Fruit fly (Drosophila melanogaster) whole organism, embryonic: ENCODE measurements around the gene Zwilch.

Experiments
- Adf1 ChIP-seq: fragments of 200-800 bp; sonication (Bioruptor generic); IDR thresholded peaks from 2 replicates; pipeline ENCODE4 v1.3.6; 2022; ENCODE audit warnings: missing biosample characterization, missing genetic modification characterization
- Awh ChIP-seq: fragments of 200-800 bp; sonication (Bioruptor generic); IDR thresholded peaks from 2 replicates; pipeline ENCODE4, ENCODE4 v1.3.6; 2022; ENCODE audit warnings: missing biosample characterization, missing genetic modification characterization
- CG12219 ChIP-seq: fragments of 200-800 bp; sonication (Bioruptor generic); optimal IDR thresholded peaks from 3 replicates; lab custom pipeline; 2018; ENCODE audit warnings: missing biosample characterization, mild to moderate bottlenecking, missing genetic modification characterization
- CG13775 ChIP-seq: fragments of 200-800 bp; sonication (Bioruptor generic); optimal IDR thresholded peaks from 3 replicates; lab custom pipeline; 2017; ENCODE audit warnings: missing biosample characterization, mild to moderate bottlenecking, missing genetic modification characterization
- CG15514 ChIP-seq: fragments of 200-800 bp; sonication (Bioruptor generic); optimal IDR thresholded peaks from 3 replicates; lab custom pipeline; 2017; ENCODE audit warnings: missing biosample characterization, missing genetic modification characterization, mild to moderate bottlenecking, moderate library complexity, missing genetic modification reagents
- CG16779 ChIP-seq: fragments of 200-800 bp; sonication (Bioruptor generic); IDR thresholded peaks from 2 replicates; pipeline ENCODE4 v1.3.6; 2022; ENCODE audit warnings: missing biosample characterization, missing genetic modification characterization
- CG17186 ChIP-seq: fragments of 200-800 bp; sonication (Bioruptor generic); optimal IDR thresholded peaks from 3 replicates; lab custom pipeline; 2017; ENCODE audit warnings: missing biosample characterization, missing genetic modification reagents, missing genetic modification characterization
- CG17359 ChIP-seq: fragments of 200-800 bp; sonication (Bioruptor generic); optimal IDR thresholded peaks from 3 replicates; lab custom pipeline; 2018; ENCODE audit warnings: missing biosample characterization, mild to moderate bottlenecking, missing genetic modification characterization, moderate library complexity
- CG30020 ChIP-seq: fragments of 200-800 bp; optimal IDR thresholded peaks from 2 replicates; lab custom pipeline; 2019; ENCODE audit warnings: missing biosample characterization, mild to moderate bottlenecking, missing genetic modification characterization, moderate library complexity
- CG3281 ChIP-seq: fragments of 200-800 bp; sonication (Bioruptor generic); optimal IDR thresholded peaks from 3 replicates; lab custom pipeline; 2017; ENCODE audit warnings: missing biosample characterization, mild to moderate bottlenecking, missing genetic modification characterization
- CG33213 ChIP-seq: fragments of 200-800 bp; sonication (Bioruptor generic); optimal IDR thresholded peaks from 3 replicates; lab custom pipeline; 2016; ENCODE audit warnings: missing biosample characterization, missing genetic modification characterization
- CG34376 ChIP-seq: fragments of 200-800 bp; sonication (Bioruptor generic); optimal IDR thresholded peaks from 2 replicates; lab custom pipeline; 2018; ENCODE audit warnings: missing biosample characterization, mild to moderate bottlenecking, missing genetic modification characterization
- CG3726 ChIP-seq: fragments of 200-800 bp; sonication (Bioruptor generic); IDR thresholded peaks from 3 replicates; pipeline ENCODE4, ENCODE4 v1.3.6; 2022; ENCODE audit warnings: missing biosample characterization, missing genetic modification characterization
- CG3995 ChIP-seq: fragments of 200-800 bp; sonication (Bioruptor generic); optimal IDR thresholded peaks from 3 replicates; lab custom pipeline; 2016; ENCODE audit warnings: missing biosample characterization, missing genetic modification characterization
- CG42726 ChIP-seq: fragments of 200-800 bp; sonication (Bioruptor generic); IDR thresholded peaks from 2 replicates; pipeline ENCODE4 v1.3.6; 2022; ENCODE audit warnings: missing biosample characterization, missing genetic modification characterization; ENCODE audit not compliant: partially characterized antibody
- CG4617 ChIP-seq: fragments of 200-800 bp; sonication (Bioruptor generic); optimal IDR thresholded peaks from 3 replicates; lab custom pipeline; 2016; ENCODE audit warnings: missing biosample characterization, missing genetic modification characterization, borderline replicate concordance
- CG4707 ChIP-seq: fragments of 200-800 bp; sonication (Bioruptor generic); optimal IDR thresholded peaks from 2 replicates; lab custom pipeline; 2018; ENCODE audit warnings: missing biosample characterization, mild to moderate bottlenecking, missing genetic modification characterization, moderate library complexity
- CG6254 ChIP-seq: fragments of 200-800 bp; sonication (Bioruptor generic); optimal IDR thresholded peaks from 3 replicates; lab custom pipeline; 2017; ENCODE audit warnings: mild to moderate bottlenecking, missing biosample characterization, missing genetic modification reagents, missing genetic modification characterization
- CG6813 ChIP-seq: fragments of 200-800 bp; sonication (Bioruptor generic); optimal IDR thresholded peaks from 2 replicates; lab custom pipeline; 2017; ENCODE audit warnings: missing biosample characterization, missing genetic modification characterization, mild to moderate bottlenecking, moderate library complexity, missing genetic modification reagents
- CG8290 ChIP-seq, 3 experiments: fragments of 200-800 bp; sonication (Bioruptor generic); optimal IDR thresholded peaks; 2 replicates each; lab custom pipeline; 2016 to 2019; ENCODE audit warnings: missing biosample characterization in 3 of 3, missing genetic modification characterization in 3 of 3, mild to moderate bottlenecking in 2 of 3, moderate library complexity in 1 of 3
- CG8765 ChIP-seq: fragments of 200-800 bp; sonication (Bioruptor generic); IDR thresholded peaks from 2 replicates; pipeline ENCODE4 v1.3.6; 2022; ENCODE audit warnings: missing biosample characterization, missing genetic modification characterization
- CG9215 ChIP-seq: fragments of 200-800 bp; sonication (Bioruptor generic); IDR thresholded peaks from 2 replicates; pipeline ENCODE4 v1.3.6; 2022; ENCODE audit warnings: missing biosample characterization, missing genetic modification characterization
- CG9797 ChIP-seq: fragments of 200-800 bp; sonication (Bioruptor generic); optimal IDR thresholded peaks from 3 replicates; lab custom pipeline; 2018; ENCODE audit warnings: missing biosample characterization, mild to moderate bottlenecking, missing genetic modification characterization
- CoRest ChIP-seq: fragments of 200-800 bp; sonication (Bioruptor generic); optimal IDR thresholded peaks from 3 replicates; lab custom pipeline; 2018; ENCODE audit warnings: missing biosample characterization, mild to moderate bottlenecking, missing genetic modification characterization, moderate library complexity
- Dek ChIP-seq: fragments of 200-800 bp; sonication (Bioruptor generic); optimal IDR thresholded peaks from 3 replicates; lab custom pipeline; 2019; ENCODE audit warnings: missing biosample characterization, mild to moderate bottlenecking, missing genetic modification characterization, moderate library complexity
- HLH3B ChIP-seq: fragments of 200-800 bp; sonication (Bioruptor generic); IDR thresholded peaks from 2 replicates; pipeline ENCODE4 v1.3.6; 2022; ENCODE audit warnings: missing biosample characterization, missing genetic modification characterization
- Hey ChIP-seq: fragments of 200-800 bp; sonication (Bioruptor generic); optimal IDR thresholded peaks from 3 replicates; lab custom pipeline; 2018; ENCODE audit warnings: missing biosample characterization, mild to moderate bottlenecking, missing genetic modification characterization
- Mes4 ChIP-seq: fragments of 200-800 bp; sonication (Bioruptor generic); optimal IDR thresholded peaks from 2 replicates; lab custom pipeline; 2016; ENCODE audit warnings: missing biosample characterization, missing genetic modification characterization
- Myb ChIP-seq: fragments of 200-800 bp; sonication (Bioruptor generic); optimal IDR thresholded peaks from 2 replicates; lab custom pipeline; 2016; ENCODE audit warnings: missing biosample characterization, missing genetic modification characterization
- NFAT ChIP-seq: fragments of 200-800 bp; sonication (Bioruptor generic); IDR thresholded peaks from 2 replicates; pipeline ENCODE4 v1.3.6; 2022; ENCODE audit warnings: missing biosample characterization, missing genetic modification characterization
- Ssrp ChIP-seq: fragments of 200-800 bp; sonication (Bioruptor generic); optimal IDR thresholded peaks from 2 replicates; lab custom pipeline; 2018; ENCODE audit warnings: missing biosample characterization, mild to moderate bottlenecking, missing genetic modification characterization, moderate library complexity
- Vsx1 ChIP-seq: fragments of 200-800 bp; sonication (Bioruptor generic); optimal IDR thresholded peaks from 2 replicates; lab custom pipeline; 2017; ENCODE audit warnings: missing biosample characterization, mild to moderate bottlenecking, missing genetic modification characterization, missing genetic modification reagents
- chif ChIP-seq, 2 experiments: fragments of 200-800 bp; sonication (Bioruptor generic); optimal IDR thresholded peaks; 3 replicates each; lab custom pipeline; 2016; ENCODE audit warnings: missing biosample characterization in 2 of 2, missing genetic modification characterization in 2 of 2
- chinmo ChIP-seq: fragments of 200-800 bp; sonication (Bioruptor generic); IDR thresholded peaks from 4 replicates; pipeline ENCODE4 v1.3.6; 2022; ENCODE audit warnings: missing biosample characterization, missing genetic modification characterization; ENCODE audit not compliant: partially characterized antibody
- dm ChIP-seq: fragments of 200-800 bp; sonication (Bioruptor generic); optimal IDR thresholded peaks from 3 replicates; lab custom pipeline; 2016; ENCODE audit warnings: missing biosample characterization, missing genetic modification characterization
- gce ChIP-seq: fragments of 200-800 bp; sonication (Bioruptor generic); IDR thresholded peaks from 3 replicates; pipeline ENCODE4 v1.3.6; 2022; ENCODE audit warnings: missing biosample characterization, missing genetic modification characterization
- grau ChIP-seq: fragments of 200-800 bp; optimal IDR thresholded peaks from 3 replicates; lab custom pipeline; 2019; ENCODE audit warnings: missing biosample characterization, mild to moderate bottlenecking, missing genetic modification characterization, moderate library complexity
- ind ChIP-seq: fragments of 200-800 bp; sonication (Bioruptor generic); optimal IDR thresholded peaks from 3 replicates; lab custom pipeline; 2016; ENCODE audit warnings: missing biosample characterization, missing genetic modification characterization
- kah ChIP-seq: fragments of 200-800 bp; sonication (Bioruptor generic); optimal IDR thresholded peaks from 2 replicates; lab custom pipeline; 2018; ENCODE audit warnings: missing biosample characterization, mild to moderate bottlenecking, missing genetic modification characterization
- peb ChIP-seq: fragments of 200-800 bp; sonication (Bioruptor generic); IDR thresholded peaks from 2 replicates; pipeline ENCODE4 v1.3.6; 2022; ENCODE audit warnings: missing biosample characterization, missing genetic modification characterization
- pzg ChIP-seq: fragments of 200-800 bp; sonication (Bioruptor generic); optimal IDR thresholded peaks from 3 replicates; lab custom pipeline; 2018; ENCODE audit warnings: missing biosample characterization, mild to moderate bottlenecking, missing genetic modification characterization, moderate library complexity
- ranshi ChIP-seq: fragments of 200-800 bp; sonication (Bioruptor generic); IDR thresholded peaks from 2 replicates; pipeline ENCODE4 v1.3.6; 2022; ENCODE audit warnings: missing biosample characterization, missing genetic modification characterization
- salm ChIP-seq: fragments of 200-800 bp; sonication (Bioruptor generic); optimal IDR thresholded peaks from 2 replicates; lab custom pipeline; 2018; ENCODE audit warnings: missing biosample characterization, mild to moderate bottlenecking, missing genetic modification characterization
- sens ChIP-seq: fragments of 200-800 bp; sonication (Bioruptor generic); peaks from one replicate; lab custom pipeline; 2016; ENCODE audit warnings: missing biosample characterization, missing genetic modification characterization
- slou ChIP-seq: fragments of 200-800 bp; sonication (Bioruptor generic); optimal IDR thresholded peaks from 3 replicates; lab custom pipeline; 2016; ENCODE audit warnings: missing biosample characterization, missing genetic modification characterization
- so ChIP-seq: fragments of 200-800 bp; sonication (Bioruptor generic); IDR thresholded peaks from 3 replicates; pipeline ENCODE4 v1.3.6; 2022; ENCODE audit warnings: missing biosample characterization, missing genetic modification characterization
- tgo ChIP-seq: fragments of 200-800 bp; sonication (Bioruptor generic); IDR thresholded peaks from 3 replicates; pipeline ENCODE4 v1.3.6; 2022; ENCODE audit warnings: missing biosample characterization, missing genetic modification characterization
- twi ChIP-seq: fragments of 200-800 bp; optimal IDR thresholded peaks from 2 replicates; lab custom pipeline; 2019; ENCODE audit warnings: missing biosample characterization, mild to moderate bottlenecking, missing genetic modification characterization, moderate library complexity
- unc-4 ChIP-seq: fragments of 200-800 bp; sonication (Bioruptor generic); IDR thresholded peaks from 2 replicates; pipeline ENCODE4 v1.3.6; 2022; ENCODE audit warnings: missing biosample characterization, missing genetic modification characterization; ENCODE audit not compliant: partially characterized antibody
- zf30C ChIP-seq: fragments of 200-800 bp; sonication (Bioruptor generic); optimal IDR thresholded peaks from 3 replicates; lab custom pipeline; 2018; ENCODE audit warnings: missing biosample characterization, mild to moderate bottlenecking, missing genetic modification characterization

The Zwilch gene

DNA sequence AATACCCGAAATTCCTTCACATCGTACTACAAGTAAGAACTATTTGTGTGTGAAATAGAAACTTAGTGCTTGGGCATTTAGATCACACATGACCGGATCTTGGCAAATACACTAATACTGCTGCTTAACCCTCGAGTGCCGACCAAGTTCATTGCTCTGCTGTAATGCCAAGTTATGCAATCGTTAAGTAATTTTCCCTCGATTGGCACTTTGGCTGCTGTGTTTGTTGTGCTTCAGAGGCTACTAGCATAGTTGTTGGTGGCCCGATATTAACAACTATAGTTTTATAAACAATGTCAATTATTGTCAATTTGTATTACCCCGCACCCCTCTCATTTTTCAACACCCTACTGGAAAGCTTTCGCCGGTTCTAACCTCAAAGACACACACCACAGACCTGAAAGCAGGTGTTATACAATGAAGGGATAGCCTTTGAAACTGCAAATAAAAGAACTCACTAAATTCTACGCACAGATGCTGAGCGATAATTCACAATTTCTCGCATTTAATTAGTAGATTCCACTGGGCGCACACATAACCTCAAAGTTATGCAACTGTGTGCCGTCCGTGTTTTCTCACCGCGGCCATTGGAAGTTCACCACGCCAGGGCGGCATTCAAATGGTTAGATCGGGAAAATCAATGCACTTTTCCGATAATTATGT lies 5.2 kb upstream of the Zwilch start (continued):
- TF ChIP-seq Ssrp (tag; lab: Kevin White, UChicago) (no peak), zf30C (GFP tag; lab: Kevin White, UChicago) (no peak), chinmo (GFP tag; lab: Robert Waterston, UW) (no peak), CoRest (tag; lab: Kevin White, UChicago) (no peak), CG4707 (GFP tag; lab: Kevin White, UChicago) (no peak), Awh (GFP tag; lab: Robert Waterston, UW) (no peak), so (no peak), CG15514 (no peak), kah (peak; percentile 2), grau (tag; lab: Kevin White, UChicago) (peak; percentile 22), tgo (GFP tag; lab: Robert Waterston, UW) (no peak), CG3281 (GFP tag; lab: Kevin White, UChicago) (no peak), dm (GFP tag; lab: Kevin White, UChicago) (peak; percentile 62), CG3726 (no peak), Mes4 (GFP tag; lab: Kevin White, UChicago) (no peak), gce (GFP tag; lab: Robert Waterston, UW) (no peak), CG16779 (GFP tag; lab: Robert Waterston, UW) (no peak), CG4617 (GFP tag; lab: Kevin White, UChicago) (peak; percentile 19), NFAT (no peak), CG33213 (GFP tag; lab: Kevin White, UChicago) (peak; percentile 17), slou (no peak), CG42726 (GFP tag; lab: Robert Waterston, UW) (no peak), CG9797 (GFP tag; lab: Kevin White, UChicago) (no peak), CG12219 (no peak), pzg (peak; percentile 4), CG30020 (tag; lab: Kevin White, UChicago) (no peak), CG13775 (no peak), Myb (GFP tag; lab: Kevin White, UChicago) (no peak), twi (no peak), sens (GFP tag; lab: Kevin White, UChicago) (peak; percentile 47), CG17359 (tag; lab: Kevin White, UChicago) (no peak), salm (tag; lab: Kevin White, UChicago) (peak; percentile 1), CG9215 (GFP tag; lab: Robert Waterston, UW) (no peak), CG34376 (GFP tag; lab: Kevin White, UChicago) (peak; percentile 3), Vsx1 (GFP tag; lab: Kevin White, UChicago) (no peak), CG17186 (peak; percentile 22), Hey (tag; lab: Kevin White, UChicago) (no peak), CG8765 (GFP tag; lab: Robert Waterston, UW) (no peak), Adf1 (no peak), chif (GFP tag; optimal IDR thresholded peaks at IDR 0.05; lab: Kevin White, UChicago) (no peak), CG6254 (GFP tag; lab: Kevin White, UChicago) (peak; percentile 50), unc-4 (no peak), CG8290 (GFP tag; optimal IDR thresholded peaks at IDR 0.05; lab: Kevin White, UChicago) (no peak), CG8290 (tag; optimal IDR thresholded peaks at IDR 0.05; lab: Kevin White, UChicago) (peak in 1 of 2 experiments; percentile 17), peb (GFP tag; lab: Robert Waterston, UW) (no peak), CG3995 (no peak), CG6813 (no peak), HLH3B (GFP tag; lab: Robert Waterston, UW) (no peak), Dek (tag; lab: Kevin White, UChicago) (peak; percentile 9), ranshi (GFP tag; lab: Robert Waterston, UW) (no peak), ind (GFP tag; lab: Kevin White, UChicago) (no peak)
